Worm (Caenorhabditis elegans) whole organism, mixed stage, embryonic: Measurements from ENCODE around the gene B0457.4.

Experiments
- blmp-1 ChIP-seq: fragments of 150-350 bp; optimal IDR thresholded peaks from 2 replicates; lab custom pipeline; 2014; ENCODE audit warnings: missing biosample characterization, missing genetic modification characterization
- ces-1 ChIP-seq: fragments of 150-350 bp; optimal IDR thresholded peaks from 2 replicates; lab custom pipeline; 2014; ENCODE audit warnings: missing biosample characterization, missing genetic modification reagents, missing genetic modification characterization
- drap-1 ChIP-seq: fragments of 200-800 bp; sonication (Bioruptor generic); optimal IDR thresholded peaks from 3 replicates; lab custom pipeline; 2018; ENCODE audit warnings: mild to moderate bottlenecking, missing genetic modification characterization, missing compliant biosample characterization
- hlh-1 ChIP-seq: fragments of 150-350 bp; optimal IDR thresholded peaks from 2 replicates; lab custom pipeline; 2014; ENCODE audit warnings: missing biosample characterization, missing genetic modification reagents, missing genetic modification characterization
- lin-13 ChIP-seq: fragments of 150-350 bp; optimal IDR thresholded peaks from 2 replicates; lab custom pipeline; 2014; ENCODE audit warnings: missing biosample characterization, missing genetic modification characterization
- nhr-2 ChIP-seq: fragments of 150-350 bp; optimal IDR thresholded peaks from 2 replicates; lab custom pipeline; 2014; ENCODE audit warnings: missing biosample characterization, missing genetic modification characterization
- nhr-76 ChIP-seq: sonication (generic microtip); optimal IDR thresholded peaks from 2 replicates; lab custom pipeline; 2017; ENCODE audit warnings: missing biosample characterization, missing genetic modification characterization
- pha-4 ChIP-seq: fragments of 150-350 bp; optimal IDR thresholded peaks from 2 replicates; lab custom pipeline; 2018; ENCODE audit warnings: missing biosample characterization, missing genetic modification reagents, missing genetic modification characterization
- ztf-11 ChIP-seq: fragments of 150-350 bp; optimal IDR thresholded peaks from 2 replicates; lab custom pipeline; 2014; ENCODE audit warnings: missing biosample characterization, missing genetic modification characterization

DNA sequence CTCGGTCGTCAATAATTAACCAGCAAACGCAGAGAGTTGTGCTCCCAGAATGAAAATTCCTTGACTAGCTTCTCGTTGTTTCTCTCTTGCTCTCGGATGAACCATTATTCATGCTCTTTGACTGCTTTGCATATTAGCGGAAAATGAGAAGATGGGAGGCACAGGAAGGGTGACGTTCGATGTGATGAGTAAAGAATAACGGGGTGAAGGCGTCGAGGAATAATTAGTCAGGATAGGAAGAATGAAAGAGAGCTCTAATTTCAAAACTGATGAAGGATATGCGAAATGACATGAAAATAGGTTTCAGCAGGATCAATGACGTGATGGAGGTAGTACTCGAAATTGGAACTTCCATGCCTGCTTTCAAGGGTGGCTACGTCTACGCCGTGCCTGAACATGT is 39.4 kb upstream of the B0457.4 start:
- TF ChIP-seq drap-1 (GFP tag; lab: Kevin White, UChicago) (no peak), nhr-2 (tag; lab: Kevin White, UChicago) (no peak), nhr-76 (tag; lab: Kevin White, UChicago) (no peak), ztf-11 (no peak), pha-4 (tag; lab: Kevin White, UChicago) (no peak), hlh-1 (tag; lab: Kevin White, UChicago) (no peak), blmp-1 (tag; lab: Kevin White, UChicago) (no peak), ces-1 (GFP tag; lab: Kevin White, UChicago) (no peak), lin-13 (tag; lab: Kevin White, UChicago) (no peak)
